Worm (Caenorhabditis elegans): ENCODE results near the gene his-60.

DNA sequence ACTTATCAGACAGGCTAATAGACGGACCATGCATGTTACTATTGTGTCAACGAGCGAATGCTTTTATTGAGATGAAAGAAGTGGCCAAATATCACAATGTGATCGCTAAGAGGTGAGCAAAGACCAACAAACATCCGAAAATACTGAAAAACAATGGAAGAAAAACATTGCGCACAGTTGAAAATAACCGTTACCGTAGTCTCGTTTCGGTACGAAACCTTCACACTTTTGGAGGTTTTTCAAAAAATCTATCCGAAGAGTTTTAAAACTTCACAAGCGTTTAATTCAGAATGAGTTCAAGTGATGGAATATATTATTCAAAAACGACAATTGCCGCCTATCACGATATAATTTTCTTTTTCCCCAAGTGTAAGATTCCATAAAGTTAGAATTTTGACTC, 21.1 kb upstream of the his-60 start:
- TF ChIP-seq F37B4.10 (GFP tag; IDR thresholded peaks at IDR 0.05) (no peak), mel-28 (tag; optimal IDR thresholded peaks at IDR 0.05; ENCODE audit: borderline replicate concordance) (no peak), lin-54 (GFP tag; optimal IDR thresholded peaks at IDR 0.05) (peak; percentile 53), repo-1 (tag; optimal IDR thresholded peaks at IDR 0.05) (no peak), pha-4 (tag; optimal IDR thresholded peaks at IDR 0.05) (no peak), B0261.1 (tag; optimal IDR thresholded peaks at IDR 0.05) (no peak), dpl-1 (GFP tag; optimal IDR thresholded peaks at IDR 0.05) (peak; percentile 40), let-526 (GFP tag; IDR thresholded peaks at IDR 0.05) (no peak), ceh-91 (GFP tag; IDR thresholded peaks at IDR 0.05) (no peak), rec-8 (tag; optimal IDR thresholded peaks at IDR 0.05) (no peak), F22D6.2 (tag; optimal IDR thresholded peaks at IDR 0.05) (no peak), ZK185.1 (tag; optimal IDR thresholded peaks at IDR 0.05; ENCODE audit: poor library complexity, severe bottlenecking) (no peak), mxl-1 (tag; optimal IDR thresholded peaks at IDR 0.05) (no peak)
